Fruit fly (Drosophila melanogaster) whole organism, embryonic: ENCODE data around the gene CG31050.

ENCODE experiments used
- Abd-B ChIP-seq: fragments of 200-800 bp; sonication (Bioruptor generic); optimal IDR thresholded peaks from 2 replicates; lab custom pipeline; 2018; ENCODE audit warnings: missing biosample characterization, mild to moderate bottlenecking, missing genetic modification characterization, moderate library complexity
- Awh ChIP-seq: fragments of 200-800 bp; sonication (Bioruptor generic); IDR thresholded peaks from 2 replicates; pipeline ENCODE4, ENCODE4 v1.3.6; 2022; ENCODE audit warnings: missing biosample characterization, missing genetic modification characterization
- B-H1 ChIP-seq: fragments of 200-800 bp; sonication (Bioruptor generic); IDR thresholded peaks from 3 replicates; pipeline ENCODE4 v1.3.6; 2022; ENCODE audit warnings: missing biosample characterization, missing genetic modification characterization
- BEAF-32 ChIP-seq: fragments of 200-800 bp; sonication (Bioruptor generic); optimal IDR thresholded peaks from 3 replicates; lab custom pipeline; 2017; ENCODE audit warnings: missing biosample characterization, missing genetic modification characterization, mild to moderate bottlenecking, moderate library complexity, missing genetic modification reagents
- CG1024 ChIP-seq: fragments of 200-800 bp; sonication (Bioruptor generic); IDR thresholded peaks from 2 replicates; pipeline ENCODE4 v1.3.6; 2022; ENCODE audit warnings: missing biosample characterization, missing genetic modification characterization
- CG10267 ChIP-seq: fragments of 200-800 bp; sonication (Bioruptor generic); optimal IDR thresholded peaks from 2 replicates; lab custom pipeline; 2018; ENCODE audit warnings: missing biosample characterization, mild to moderate bottlenecking, missing genetic modification characterization, moderate library complexity
- CG10654 ChIP-seq: fragments of 200-800 bp; sonication (Bioruptor generic); optimal IDR thresholded peaks from 2 replicates; lab custom pipeline; 2016; ENCODE audit warnings: missing biosample characterization, missing genetic modification characterization
- CG11560 ChIP-seq: fragments of 200-800 bp; sonication (Bioruptor generic); IDR thresholded peaks from 3 replicates; pipeline ENCODE4 v1.3.6; 2022; ENCODE audit warnings: missing biosample characterization, missing genetic modification characterization
- CG12155 ChIP-seq: fragments of 200-800 bp; sonication (Bioruptor generic); optimal IDR thresholded peaks from 3 replicates; lab custom pipeline; 2016; ENCODE audit warnings: missing biosample characterization, missing genetic modification characterization
- CG12391 ChIP-seq: fragments of 200-800 bp; sonication (Bioruptor generic); optimal IDR thresholded peaks from 3 replicates; lab custom pipeline; 2018; ENCODE audit warnings: missing biosample characterization, mild to moderate bottlenecking, missing genetic modification characterization, moderate library complexity
- CG14441 ChIP-seq: fragments of 200-800 bp; sonication (Bioruptor generic); IDR thresholded peaks from 2 replicates; pipeline ENCODE4 v1.3.6; 2022; ENCODE audit warnings: missing biosample characterization, missing genetic modification characterization
- CG15269 ChIP-seq: fragments of 200-800 bp; sonication (Bioruptor generic); optimal IDR thresholded peaks from 2 replicates; lab custom pipeline; 2018; ENCODE audit warnings: missing biosample characterization, mild to moderate bottlenecking, missing genetic modification characterization, moderate library complexity
- CG15696 ChIP-seq: fragments of 200-800 bp; sonication (Bioruptor generic); optimal IDR thresholded peaks from 2 replicates; lab custom pipeline; 2019; ENCODE audit warnings: missing biosample characterization, mild to moderate bottlenecking, missing genetic modification characterization, moderate library complexity
- CG17385 ChIP-seq: fragments of 200-800 bp; sonication (Bioruptor generic); optimal IDR thresholded peaks from 3 replicates; lab custom pipeline; 2018; ENCODE audit warnings: missing biosample characterization, mild to moderate bottlenecking, missing genetic modification characterization
- CG17612 ChIP-seq: fragments of 200-800 bp; sonication (Bioruptor generic); IDR thresholded peaks from 2 replicates; pipeline ENCODE4 v1.3.6; 2022; ENCODE audit warnings: missing biosample characterization, missing genetic modification characterization
- CG17829 ChIP-seq: fragments of 200-800 bp; optimal IDR thresholded peaks from 2 replicates; lab custom pipeline; 2019; ENCODE audit warnings: missing biosample characterization, mild to moderate bottlenecking, missing genetic modification characterization, moderate library complexity
- CG18262 ChIP-seq: fragments of 200-800 bp; optimal IDR thresholded peaks from 3 replicates; lab custom pipeline; 2019; ENCODE audit warnings: missing biosample characterization, mild to moderate bottlenecking, missing genetic modification characterization, moderate library complexity
- CG18619 ChIP-seq: fragments of 200-800 bp; sonication (Bioruptor generic); optimal IDR thresholded peaks from 3 replicates; lab custom pipeline; 2017; ENCODE audit warnings: missing biosample characterization, mild to moderate bottlenecking, missing genetic modification characterization
- CG2199 ChIP-seq: fragments of 200-800 bp; sonication (Bioruptor generic); IDR thresholded peaks from 3 replicates; pipeline ENCODE4 v1.3.6; 2022; ENCODE audit warnings: missing biosample characterization, missing genetic modification characterization
- CG4820 ChIP-seq: fragments of 200-800 bp; sonication (Bioruptor generic); optimal IDR thresholded peaks from 3 replicates; lab custom pipeline; 2016; ENCODE audit warnings: missing biosample characterization, missing genetic modification characterization
- CG5180 ChIP-seq: fragments of 200-800 bp; sonication (Bioruptor generic); optimal IDR thresholded peaks from 3 replicates; lab custom pipeline; 2017; ENCODE audit warnings: missing biosample characterization, missing genetic modification characterization, mild to moderate bottlenecking, moderate library complexity, missing genetic modification reagents
- CG6654 ChIP-seq: fragments of 200-800 bp; sonication (Bioruptor generic); optimal IDR thresholded peaks from 2 replicates; lab custom pipeline; 2017; ENCODE audit warnings: missing biosample characterization, mild to moderate bottlenecking, missing genetic modification characterization
- CG7556 ChIP-seq: fragments of 200-800 bp; sonication (Bioruptor generic); optimal IDR thresholded peaks from 2 replicates; lab custom pipeline; 2017; ENCODE audit warnings: missing biosample characterization, mild to moderate bottlenecking, missing genetic modification characterization
- CG7786 ChIP-seq: fragments of 200-800 bp; sonication (Bioruptor generic); optimal IDR thresholded peaks from 2 replicates; lab custom pipeline; 2016; ENCODE audit warnings: missing biosample characterization, missing genetic modification characterization
- CG8478 ChIP-seq: fragments of >200 bp; optimal IDR thresholded peaks from 2 replicates; lab custom pipeline; 2018
- CG8944 ChIP-seq: fragments of 200-800 bp; sonication (Bioruptor generic); optimal IDR thresholded peaks from 3 replicates; lab custom pipeline; 2016; ENCODE audit warnings: missing biosample characterization, missing genetic modification characterization
- CrebB ChIP-seq: fragments of 200-800 bp; sonication (Bioruptor generic); optimal IDR thresholded peaks from 3 replicates; lab custom pipeline; 2018; ENCODE audit warnings: missing biosample characterization, mild to moderate bottlenecking, missing genetic modification characterization
- D ChIP-seq, 2 experiments: fragments of 200-800 bp in 1 of 2; fragments of >200 bp in 1 of 2; sonication (Bioruptor generic) in 1 of 2; optimal IDR thresholded peaks; 2 replicates in 1 of 2; 3 replicates in 1 of 2; lab custom pipeline; 2017; ENCODE audit warnings: mild to moderate bottlenecking in 1 of 2, missing biosample characterization in 1 of 2, missing genetic modification characterization in 1 of 2, missing genetic modification reagents in 1 of 2
- H2.0 ChIP-seq: fragments of 200-800 bp; sonication (Bioruptor generic); IDR thresholded peaks from 2 replicates; pipeline ENCODE4 v1.3.6; 2022; ENCODE audit warnings: missing biosample characterization, missing genetic modification characterization
- HmgD ChIP-seq: fragments of 200-800 bp; sonication (Bioruptor generic); optimal IDR thresholded peaks from 3 replicates; lab custom pipeline; 2016; ENCODE audit warnings: missing biosample characterization, missing genetic modification characterization
- Lhr ChIP-seq: fragments of 200-800 bp; sonication (Bioruptor generic); optimal IDR thresholded peaks from 3 replicates; lab custom pipeline; 2017; ENCODE audit warnings: mild to moderate bottlenecking, missing biosample characterization, missing genetic modification reagents, missing genetic modification characterization
- Max ChIP-seq: fragments of 200-800 bp; sonication (Bioruptor generic); optimal IDR thresholded peaks from 2 replicates; lab custom pipeline; 2016; ENCODE audit warnings: missing biosample characterization, mild to moderate bottlenecking, missing genetic modification characterization
- NFAT ChIP-seq: fragments of 200-800 bp; sonication (Bioruptor generic); IDR thresholded peaks from 2 replicates; pipeline ENCODE4 v1.3.6; 2022; ENCODE audit warnings: missing biosample characterization, missing genetic modification characterization
- Optix ChIP-seq: fragments of 200-800 bp; sonication (Bioruptor generic); IDR thresholded peaks from 3 replicates; pipeline ENCODE4 v1.3.6; 2022; ENCODE audit warnings: missing biosample characterization, missing genetic modification characterization
- Poxn ChIP-seq: fragments of 200-800 bp; sonication (Bioruptor generic); IDR thresholded peaks from 2 replicates; pipeline ENCODE4 v1.3.6; 2022; ENCODE audit warnings: missing biosample characterization, missing genetic modification characterization
- Side ChIP-seq: fragments of 200-800 bp; sonication (Bioruptor generic); optimal IDR thresholded peaks from 2 replicates; lab custom pipeline; 2016; ENCODE audit warnings: missing biosample characterization, missing genetic modification characterization
- Sin3A ChIP-seq: fragments of >200 bp; optimal IDR thresholded peaks from 2 replicates; lab custom pipeline; 2018
- Trl ChIP-seq, 3 experiments: fragments of >200 bp in 2 of 3; fragments of 200-800 bp in 1 of 3; sonication (Bioruptor generic) in 1 of 3; optimal IDR thresholded peaks; 2 replicates in 1 of 3; 3 replicates in 2 of 3; lab custom pipeline; 2016 to 2017; ENCODE audit warnings: missing biosample characterization in 1 of 3, missing genetic modification characterization in 1 of 3
- Xrp1 ChIP-seq: fragments of 200-800 bp; sonication (Bioruptor generic); IDR thresholded peaks from 2 replicates; pipeline ENCODE4 v1.3.6; 2022; ENCODE audit warnings: missing biosample characterization, missing genetic modification characterization
- ase ChIP-seq: fragments of 200-800 bp; sonication (Bioruptor generic); IDR thresholded peaks from 3 replicates; pipeline ENCODE4 v1.3.6; 2022; ENCODE audit warnings: missing biosample characterization, missing genetic modification characterization
- cg ChIP-seq: fragments of 200-800 bp; sonication (Bioruptor generic); optimal IDR thresholded peaks from 3 replicates; lab custom pipeline; 2019; ENCODE audit warnings: missing biosample characterization, mild to moderate bottlenecking, missing genetic modification characterization, moderate library complexity
- chinmo ChIP-seq: fragments of 200-800 bp; sonication (Bioruptor generic); IDR thresholded peaks from 4 replicates; pipeline ENCODE4 v1.3.6; 2022; ENCODE audit warnings: missing biosample characterization, missing genetic modification characterization; ENCODE audit not compliant: partially characterized antibody
- crc ChIP-seq: fragments of 200-800 bp; sonication (Bioruptor generic); optimal IDR thresholded peaks from 2 replicates; lab custom pipeline; 2016; ENCODE audit warnings: missing biosample characterization, missing genetic modification characterization
- dmrt99B ChIP-seq: fragments of 200-800 bp; sonication (Bioruptor generic); optimal IDR thresholded peaks from 2 replicates; lab custom pipeline; 2018; ENCODE audit warnings: missing biosample characterization, mild to moderate bottlenecking, missing genetic modification characterization, moderate library complexity
- ftz-f1 ChIP-seq: fragments of 200-800 bp; sonication (Bioruptor generic); optimal IDR thresholded peaks from 2 replicates; lab custom pipeline; 2016; ENCODE audit warnings: missing biosample characterization, missing genetic modification characterization
- gce ChIP-seq: fragments of 200-800 bp; sonication (Bioruptor generic); IDR thresholded peaks from 3 replicates; pipeline ENCODE4 v1.3.6; 2022; ENCODE audit warnings: missing biosample characterization, missing genetic modification characterization
- hth ChIP-seq: fragments of >200 bp; optimal IDR thresholded peaks from 2 replicates; lab custom pipeline; 2017; ENCODE audit warnings: inconsistent platforms
- insv ChIP-seq, 2 experiments: fragments of 200-800 bp; sonication (Bioruptor generic); optimal IDR thresholded peaks; 3 replicates each; lab custom pipeline; 2016 to 2018; ENCODE audit warnings: missing biosample characterization in 2 of 2, missing genetic modification characterization in 2 of 2
- pb ChIP-seq: fragments of 200-800 bp; sonication (Bioruptor generic); optimal IDR thresholded peaks from 3 replicates; lab custom pipeline; 2016; ENCODE audit warnings: missing biosample characterization, missing genetic modification characterization
- repo ChIP-seq: fragments of 200-800 bp; sonication (Bioruptor generic); optimal IDR thresholded peaks from 2 replicates; lab custom pipeline; 2016; ENCODE audit warnings: missing biosample characterization, missing genetic modification characterization
- stc ChIP-seq: fragments of 200-800 bp; sonication (Bioruptor generic); IDR thresholded peaks from 2 replicates; pipeline ENCODE4 v1.3.6; 2022; ENCODE audit warnings: missing biosample characterization, missing genetic modification characterization

The CG31050 gene

dm6 chr3R:28672134-28672533 lies 21.9 kb upstream of the CG31050 start (continued):
- peak; percentile 58; the same call in 1 of the 4 replicates for TF ChIP-seq chinmo
- peak; percentile 91 for TF ChIP-seq CG8944 (GFP tag; lab: Kevin White, UChicago)
- TF ChIP-seq Xrp1, result no peak; the same call in 1 of the 2 replicates
- peak; percentile 93 for TF ChIP-seq HmgD (GFP tag; lab: Kevin White, UChicago)
- peak; percentile 74 for TF ChIP-seq CG12391 (tag; lab: Kevin White, UChicago)
- TF ChIP-seq CG8478, result peak; percentile 77
- peak in 1 of 2 experiments; percentile 65 for TF ChIP-seq insv (GFP tag; optimal IDR thresholded peaks at IDR 0.05; lab: Kevin White, UChicago)
- TF ChIP-seq dmrt99B (tag; lab: Kevin White, UChicago), result peak; percentile 68
- TF ChIP-seq ase (GFP tag; lab: Robert Waterston, UW), result peak; percentile 91
- peak; percentile 75 for TF ChIP-seq CG10267 (tag; lab: Kevin White, UChicago)
- peak; percentile 81 for TF ChIP-seq Awh (GFP tag; lab: Robert Waterston, UW)
- TF ChIP-seq cg (GFP tag; lab: Kevin White, UChicago), result no peak
- TF ChIP-seq CG18262 (tag; lab: Kevin White, UChicago), result peak; percentile 74
- TF ChIP-seq CG5180 (GFP tag; lab: Kevin White, UChicago), result peak; percentile 52
- peak; percentile 72 for TF ChIP-seq CG6654 (GFP tag; lab: Kevin White, UChicago)
- no peak for TF ChIP-seq ftz-f1 (GFP tag; lab: Kevin White, UChicago)
- peak; percentile 69 for TF ChIP-seq B-H1
- TF ChIP-seq pb (GFP tag; lab: Kevin White, UChicago), result peak; percentile 88
- TF ChIP-seq CG17829 (tag; lab: Kevin White, UChicago), result no peak
- TF ChIP-seq D (optimal IDR thresholded peaks at IDR 0.05; lab: Kevin White, UChicago), result no peak
- peak; percentile 75 for TF ChIP-seq D (GFP tag; optimal IDR thresholded peaks at IDR 0.05; lab: Kevin White, UChicago)
- TF ChIP-seq CrebB (tag; lab: Kevin White, UChicago), result no peak
- TF ChIP-seq Max (GFP tag; lab: Kevin White, UChicago), result peak; percentile 47
- TF ChIP-seq CG17612 (GFP tag; lab: Robert Waterston, UW), result peak; percentile 25; the same call in 1 of the 2 replicates
- peak; percentile 80 for TF ChIP-seq CG12155 (GFP tag; lab: Kevin White, UChicago)
- peak; percentile 66; the same call in 2 of the 3 replicates for TF ChIP-seq CG11560 (tag; lab: Robert Waterston, UW)
- peak; percentile 17 for TF ChIP-seq BEAF-32 (GFP tag; lab: Kevin White, UChicago)
- peak; percentile 84 for TF ChIP-seq Side (GFP tag; lab: Kevin White, UChicago)
- TF ChIP-seq CG15269, result no peak
- TF ChIP-seq crc (GFP tag; lab: Kevin White, UChicago), result peak; percentile 18
- TF ChIP-seq CG7786 (GFP tag; lab: Kevin White, UChicago), result peak; percentile 67
- no peak for TF ChIP-seq Sin3A
- TF ChIP-seq gce (GFP tag; lab: Robert Waterston, UW), result peak; percentile 89
- TF ChIP-seq Optix (GFP tag; lab: Robert Waterston, UW), result peak; percentile 86
- peak; percentile 88 for TF ChIP-seq CG15696 (tag; lab: Kevin White, UChicago)
- TF ChIP-seq CG2199 (GFP tag; lab: Robert Waterston, UW), result peak; percentile 80; the same call in 2 of the 3 replicates
- peak; percentile 88 for TF ChIP-seq CG1024
- TF ChIP-seq CG14441 (GFP tag; lab: Robert Waterston, UW), result peak; percentile 82
- TF ChIP-seq CG7556 (GFP tag; lab: Kevin White, UChicago), result peak; percentile 42
- TF ChIP-seq CG18619 (GFP tag; lab: Kevin White, UChicago), result peak; percentile 72
- TF ChIP-seq H2.0 (GFP tag; lab: Robert Waterston, UW), result peak; percentile 83
- no peak for TF ChIP-seq hth
- TF ChIP-seq Lhr (GFP tag; lab: Kevin White, UChicago), result peak; percentile 91
- TF ChIP-seq CG4820 (GFP tag; lab: Kevin White, UChicago), result peak; percentile 85
- TF ChIP-seq CG17385 (GFP tag; lab: Kevin White, UChicago), result peak; percentile 67
- TF ChIP-seq Poxn, result no peak
- no peak for TF ChIP-seq Trl (optimal IDR thresholded peaks at IDR 0.05; lab: Kevin White, UChicago)
- peak; percentile 95 for TF ChIP-seq Trl (GFP tag; optimal IDR thresholded peaks at IDR 0.05; lab: Kevin White, UChicago)
- TF ChIP-seq repo (GFP tag; lab: Kevin White, UChicago), result peak; percentile 82
- TF ChIP-seq stc (GFP tag; lab: Robert Waterston, UW), result peak; percentile 76
- TF ChIP-seq CG10654, result peak; percentile 82
- peak; percentile 65 for TF ChIP-seq Abd-B (GFP tag; lab: Kevin White, UChicago)
- TF ChIP-seq NFAT (GFP tag; lab: Robert Waterston, UW), result peak; percentile 97
